Worm (Caenorhabditis elegans) whole organism, L3 larva: ENCODE data around the gene ztf-31.

ENCODE experiments used
- R02D3.7 ChIP-seq: fragments of 150-350 bp; optimal IDR thresholded peaks from 2 replicates; lab custom pipeline; 2014; ENCODE audit warnings: missing biosample characterization, missing genetic modification characterization
- ZK546.5 ChIP-seq: sonication (generic microtip); optimal IDR thresholded peaks from 2 replicates; lab custom pipeline; 2017; ENCODE audit warnings: missing biosample characterization, missing genetic modification characterization
- aly-2 ChIP-seq: fragments of 150-350 bp; optimal IDR thresholded peaks from 2 replicates; lab custom pipeline; 2014; ENCODE audit warnings: missing biosample characterization, missing genetic modification characterization
- ama-1 ChIP-seq: fragments of 150-350 bp; optimal IDR thresholded peaks from 2 replicates; lab custom pipeline; 2018
- ceh-16 ChIP-seq: sonication (generic microtip); optimal IDR thresholded peaks from 2 replicates; lab custom pipeline; 2017; ENCODE audit warnings: missing biosample characterization, missing genetic modification characterization
- ceh-28 ChIP-seq: fragments of 150-350 bp; optimal IDR thresholded peaks from 2 replicates; lab custom pipeline; 2014; ENCODE audit warnings: missing biosample characterization, missing genetic modification reagents, missing genetic modification characterization
- ceh-82 ChIP-seq: fragments of 150-350 bp; optimal IDR thresholded peaks from 2 replicates; lab custom pipeline; 2014; ENCODE audit warnings: missing biosample characterization, missing genetic modification characterization
- ceh-9 ChIP-seq: sonication (generic microtip); optimal IDR thresholded peaks from 2 replicates; lab custom pipeline; 2018; ENCODE audit warnings: missing biosample characterization, missing genetic modification characterization
- daf-12 ChIP-seq: fragments of 150-350 bp; optimal IDR thresholded peaks from 2 replicates; lab custom pipeline; 2014; ENCODE audit warnings: missing biosample characterization, missing genetic modification reagents, missing genetic modification characterization
- egl-27 ChIP-seq: sonication (generic microtip); optimal IDR thresholded peaks from 4 replicates; lab custom pipeline; 2017; ENCODE audit warnings: missing biosample characterization, missing genetic modification reagents, missing genetic modification characterization
- egl-5 ChIP-seq: fragments of 150-350 bp; optimal IDR thresholded peaks from 2 replicates; lab custom pipeline; 2017; ENCODE audit warnings: missing biosample characterization, missing genetic modification reagents, missing genetic modification characterization, inconsistent platforms
- elt-1 ChIP-seq: fragments of 150-350 bp; optimal IDR thresholded peaks from 2 replicates; lab custom pipeline; 2014; ENCODE audit warnings: missing biosample characterization, missing genetic modification characterization
- elt-2 ChIP-seq: sonication (generic microtip); optimal IDR thresholded peaks from 2 replicates; lab custom pipeline; 2016; ENCODE audit warnings: missing genetic modification reagents, mild to moderate bottlenecking, missing genetic modification characterization, missing compliant biosample characterization
- elt-3 ChIP-seq, 3 experiments: fragments of 150-350 bp in 1 of 3; sonication (generic microtip) in 2 of 3; optimal IDR thresholded peaks; 2 replicates in 2 of 3; 4 replicates in 1 of 3; lab custom pipeline; 2014 to 2017; ENCODE audit warnings: missing biosample characterization in 3 of 3, missing genetic modification characterization in 3 of 3
- eor-1 ChIP-seq, 2 experiments: fragments of 150-350 bp; optimal IDR thresholded peaks; 2 replicates each; lab custom pipeline; 2014 to 2018; ENCODE audit warnings: missing biosample characterization in 2 of 2, missing genetic modification characterization in 2 of 2
- fkh-10 ChIP-seq: sonication (generic microtip); optimal IDR thresholded peaks from 2 replicates; lab custom pipeline; 2017; ENCODE audit warnings: missing biosample characterization, missing genetic modification reagents, missing genetic modification characterization
- fkh-2 ChIP-seq: fragments of 150-350 bp; optimal IDR thresholded peaks from 2 replicates; lab custom pipeline; 2014; ENCODE audit warnings: missing biosample characterization, missing genetic modification reagents, missing genetic modification characterization
- fos-1 ChIP-seq: fragments of 150-350 bp; optimal IDR thresholded peaks from 2 replicates; lab custom pipeline; 2014; ENCODE audit warnings: missing biosample characterization, missing genetic modification characterization
- hmg-11 ChIP-seq: sonication (generic microtip); optimal IDR thresholded peaks from 2 replicates; lab custom pipeline; 2016; ENCODE audit warnings: missing genetic modification characterization, missing compliant biosample characterization
- jun-1 ChIP-seq: fragments of 150-350 bp; optimal IDR thresholded peaks from 2 replicates; lab custom pipeline; 2014; ENCODE audit warnings: missing biosample characterization, missing genetic modification reagents, missing genetic modification characterization
- lin-15B ChIP-seq: fragments of 150-350 bp; optimal IDR thresholded peaks from 2 replicates; lab custom pipeline; 2014; ENCODE audit warnings: missing biosample characterization, missing genetic modification characterization
- lin-39 ChIP-seq: fragments of 150-350 bp; optimal IDR thresholded peaks from 2 replicates; lab custom pipeline; 2018; ENCODE audit warnings: missing biosample characterization, missing genetic modification reagents, missing genetic modification characterization
- lsy-12 ChIP-seq: sonication (generic microtip); optimal IDR thresholded peaks from 2 replicates; lab custom pipeline; 2016; ENCODE audit warnings: mild to moderate bottlenecking, missing genetic modification characterization, missing compliant biosample characterization
- mdl-1 ChIP-seq: fragments of 150-350 bp; optimal IDR thresholded peaks from 2 replicates; lab custom pipeline; 2014; ENCODE audit warnings: missing biosample characterization, missing genetic modification characterization
- mml-1 ChIP-seq: fragments of 150-350 bp; sonication (generic microtip); optimal IDR thresholded peaks from 3 replicates; lab custom pipeline; 2014; ENCODE audit warnings: missing biosample characterization, missing genetic modification characterization
- nfya-1 ChIP-seq: sonication (generic microtip); optimal IDR thresholded peaks from 2 replicates; lab custom pipeline; 2017; ENCODE audit warnings: missing genetic modification characterization, mild to moderate bottlenecking, missing compliant biosample characterization, antibody characterized with exemption, moderate library complexity; ENCODE audit not compliant: insufficient read depth
- nhr-11 ChIP-seq: fragments of 150-350 bp; optimal IDR thresholded peaks from 2 replicates; lab custom pipeline; 2014; ENCODE audit warnings: missing biosample characterization, missing genetic modification characterization
- nhr-12 ChIP-seq: fragments of 150-350 bp; optimal IDR thresholded peaks from 2 replicates; lab custom pipeline; 2014; ENCODE audit warnings: missing biosample characterization, missing genetic modification characterization
- nhr-23 ChIP-seq: fragments of 150-350 bp; optimal IDR thresholded peaks from 2 replicates; lab custom pipeline; 2014; ENCODE audit warnings: missing biosample characterization, missing genetic modification reagents, missing genetic modification characterization
- nhr-237 ChIP-seq: fragments of 150-350 bp; optimal IDR thresholded peaks from 2 replicates; lab custom pipeline; 2014; ENCODE audit warnings: missing biosample characterization, missing genetic modification characterization
- nhr-25 ChIP-seq: sonication (generic microtip); optimal IDR thresholded peaks from 2 replicates; lab custom pipeline; 2017; ENCODE audit warnings: missing biosample characterization, missing genetic modification characterization
- nhr-28 ChIP-seq: fragments of 150-350 bp; optimal IDR thresholded peaks from 2 replicates; lab custom pipeline; 2014; ENCODE audit warnings: missing biosample characterization, missing genetic modification characterization
- nhr-43 ChIP-seq: sonication (generic microtip); optimal IDR thresholded peaks from 2 replicates; lab custom pipeline; 2016; ENCODE audit warnings: mild to moderate bottlenecking, missing genetic modification characterization, missing compliant biosample characterization; ENCODE audit not compliant: poor library complexity, severe bottlenecking
- nhr-67 ChIP-seq: fragments of 150-350 bp; optimal IDR thresholded peaks from 2 replicates; lab custom pipeline; 2014; ENCODE audit warnings: missing biosample characterization, missing genetic modification characterization
- nhr-76 ChIP-seq: fragments of 150-350 bp; sonication (generic microtip); optimal IDR thresholded peaks from 5 replicates; lab custom pipeline; 2014; ENCODE audit warnings: missing biosample characterization, missing genetic modification characterization
- nhr-77 ChIP-seq: fragments of 150-350 bp; optimal IDR thresholded peaks from 2 replicates; lab custom pipeline; 2014; ENCODE audit warnings: missing biosample characterization, missing genetic modification characterization
- pha-4 ChIP-seq: fragments of 150-350 bp; optimal IDR thresholded peaks from 2 replicates; lab custom pipeline; 2014; ENCODE audit warnings: missing biosample characterization, missing genetic modification reagents, missing genetic modification characterization
- pqm-1 ChIP-seq: fragments of 150-350 bp; optimal IDR thresholded peaks from 2 replicates; lab custom pipeline; 2017; ENCODE audit warnings: missing biosample characterization, missing genetic modification characterization, inconsistent platforms
- sea-2 ChIP-seq: fragments of 150-350 bp; sonication (generic microtip); optimal IDR thresholded peaks from 4 replicates; lab custom pipeline; 2014; ENCODE audit warnings: missing biosample characterization, missing genetic modification reagents, missing genetic modification characterization
- skn-1 ChIP-seq: fragments of 150-350 bp; optimal IDR thresholded peaks from 2 replicates; lab custom pipeline; 2014; ENCODE audit warnings: missing biosample characterization, missing genetic modification characterization
- snpc-4 ChIP-seq: fragments of 150-350 bp; optimal IDR thresholded peaks from 2 replicates; lab custom pipeline; 2014; ENCODE audit warnings: missing biosample characterization, missing genetic modification characterization
- tbx-2 ChIP-seq: sonication (generic microtip); optimal IDR thresholded peaks from 2 replicates; lab custom pipeline; 2016; ENCODE audit warnings: mild to moderate bottlenecking, missing genetic modification characterization, missing compliant biosample characterization
- unc-39 ChIP-seq: sonication (generic microtip); optimal IDR thresholded peaks from 4 replicates; lab custom pipeline; 2017; ENCODE audit warnings: missing biosample characterization, missing genetic modification characterization
- unc-62 ChIP-seq: fragments of 150-350 bp; sonication (generic microtip); optimal IDR thresholded peaks from 4 replicates; lab custom pipeline; 2014; ENCODE audit warnings: missing biosample characterization, missing genetic modification reagents, missing genetic modification characterization
- zag-1 ChIP-seq: fragments of 150-350 bp; optimal IDR thresholded peaks from 2 replicates; lab custom pipeline; 2014; ENCODE audit warnings: missing biosample characterization, missing genetic modification characterization
- ztf-11 ChIP-seq: fragments of 150-350 bp; optimal IDR thresholded peaks from 2 replicates; lab custom pipeline; 2014; ENCODE audit warnings: missing biosample characterization, missing genetic modification characterization
- ztf-4 ChIP-seq: fragments of 150-350 bp; optimal IDR thresholded peaks from 2 replicates; lab custom pipeline; 2014; ENCODE audit warnings: missing biosample characterization, missing genetic modification characterization

ztf-31 gene

DNA sequence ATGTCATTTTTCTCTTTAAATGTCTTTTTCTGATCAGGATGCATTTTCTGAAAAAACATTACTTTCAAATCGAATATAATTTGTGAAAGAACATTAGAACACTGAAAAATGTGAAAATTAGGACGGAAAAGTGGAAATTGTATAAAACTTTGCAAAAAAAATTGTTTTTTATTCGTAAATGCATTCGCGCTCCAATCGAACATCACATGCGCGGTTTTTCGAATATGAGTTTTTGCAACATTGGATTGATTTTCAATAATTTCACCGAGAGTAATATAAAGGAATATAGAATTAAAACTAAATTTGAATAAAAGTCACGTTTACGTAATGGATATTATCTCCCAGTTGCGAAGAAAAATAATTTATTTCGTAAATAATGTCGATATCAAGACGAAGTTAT lies 36.1 kb downstream of the ztf-31 start, which contains the start of the genes spot-1 and B0361.11:
spot-1 (minus strand) TSS at position 47 of the 400 bp plus-strand sequence.
B0361.11 (plus strand) TSS at position 372 of the 400 bp plus-strand sequence.
- no peak for TF ChIP-seq nhr-12 (tag; lab: Kevin White, UChicago)
- TF ChIP-seq ceh-82 (tag; lab: Kevin White, UChicago): no peak
- TF ChIP-seq tbx-2 (tag; lab: Kevin White, UChicago): no peak
- no peak for TF ChIP-seq unc-62 (GFP tag; lab: Kevin White, UChicago)
- TF ChIP-seq nhr-43: peak; percentile 35
- TF ChIP-seq fkh-10 (GFP tag; lab: Kevin White, UChicago): no peak
- TF ChIP-seq fos-1 (tag; lab: Kevin White, UChicago): no peak
- TF ChIP-seq eor-1 (tag; optimal IDR thresholded peaks at IDR 0.05; lab: Kevin White, UChicago): no peak
- no peak for TF ChIP-seq nhr-28 (tag; lab: Kevin White, UChicago)
- TF ChIP-seq nhr-237 (tag; lab: Kevin White, UChicago): no peak
- TF ChIP-seq jun-1 (tag; lab: Kevin White, UChicago): no peak
- TF ChIP-seq ztf-4 (tag; lab: Kevin White, UChicago): no peak
- no peak for TF ChIP-seq sea-2 (GFP tag; lab: Kevin White, UChicago)
- no peak for TF ChIP-seq nhr-76 (tag; lab: Kevin White, UChicago)
- TF ChIP-seq snpc-4 (tag; lab: Kevin White, UChicago): peak; percentile 60
- no peak for TF ChIP-seq ceh-9 (tag; lab: Kevin White, UChicago)
- TF ChIP-seq ZK546.5 (tag; lab: Kevin White, UChicago): no peak
- TF ChIP-seq pqm-1: no peak
- no peak for TF ChIP-seq aly-2 (tag; lab: Kevin White, UChicago)
- no peak for TF ChIP-seq egl-27 (tag; lab: Kevin White, UChicago)
- peak; percentile 50 for TF ChIP-seq R02D3.7
- TF ChIP-seq nhr-77 (tag; lab: Kevin White, UChicago): no peak
- peak; percentile 54 for TF ChIP-seq skn-1 (tag; lab: Kevin White, UChicago)
- TF ChIP-seq elt-2: peak; percentile 15
- peak; percentile 14 for TF ChIP-seq egl-5 (tag; lab: Kevin White, UChicago)
- no peak for TF ChIP-seq elt-3 (tag; optimal IDR thresholded peaks at IDR 0.05; lab: Kevin White, UChicago)
- peak; percentile 72 for TF ChIP-seq lin-15B
- TF ChIP-seq fkh-2 (tag; lab: Kevin White, UChicago): no peak
- TF ChIP-seq nhr-25: peak; percentile 13
- TF ChIP-seq ceh-16: no peak
- no peak for TF ChIP-seq nhr-11 (tag; lab: Kevin White, UChicago)
- no peak for TF ChIP-seq ztf-11 (tag; lab: Kevin White, UChicago)
- no peak for TF ChIP-seq elt-1 (tag; lab: Kevin White, UChicago)
- no peak for TF ChIP-seq lin-39 (tag; lab: Kevin White, UChicago)
- peak; percentile 64 for TF ChIP-seq nfya-1 (tag; lab: Kevin White, UChicago)
- TF ChIP-seq ceh-28: peak; percentile 19
- TF ChIP-seq zag-1 (tag; lab: Kevin White, UChicago): no peak
- TF ChIP-seq ama-1 (lab: Kevin White, UChicago): no peak
- TF ChIP-seq hmg-11 (tag; lab: Kevin White, UChicago): peak; percentile 63
- peak; percentile 81 for TF ChIP-seq pha-4
- TF ChIP-seq mml-1: no peak
- TF ChIP-seq mdl-1 (tag; lab: Kevin White, UChicago): no peak
- no peak for TF ChIP-seq daf-12 (tag; lab: Kevin White, UChicago)
- TF ChIP-seq nhr-23 (tag; lab: Kevin White, UChicago): peak; percentile 79
- TF ChIP-seq nhr-67: no peak
- TF ChIP-seq unc-39 (tag; lab: Kevin White, UChicago): no peak
- TF ChIP-seq lsy-12 (tag; lab: Kevin White, UChicago): no peak
